Worm (Caenorhabditis elegans): ENCODE measurements around the gene K05F1.10.

K05F1.10 gene

DNA sequence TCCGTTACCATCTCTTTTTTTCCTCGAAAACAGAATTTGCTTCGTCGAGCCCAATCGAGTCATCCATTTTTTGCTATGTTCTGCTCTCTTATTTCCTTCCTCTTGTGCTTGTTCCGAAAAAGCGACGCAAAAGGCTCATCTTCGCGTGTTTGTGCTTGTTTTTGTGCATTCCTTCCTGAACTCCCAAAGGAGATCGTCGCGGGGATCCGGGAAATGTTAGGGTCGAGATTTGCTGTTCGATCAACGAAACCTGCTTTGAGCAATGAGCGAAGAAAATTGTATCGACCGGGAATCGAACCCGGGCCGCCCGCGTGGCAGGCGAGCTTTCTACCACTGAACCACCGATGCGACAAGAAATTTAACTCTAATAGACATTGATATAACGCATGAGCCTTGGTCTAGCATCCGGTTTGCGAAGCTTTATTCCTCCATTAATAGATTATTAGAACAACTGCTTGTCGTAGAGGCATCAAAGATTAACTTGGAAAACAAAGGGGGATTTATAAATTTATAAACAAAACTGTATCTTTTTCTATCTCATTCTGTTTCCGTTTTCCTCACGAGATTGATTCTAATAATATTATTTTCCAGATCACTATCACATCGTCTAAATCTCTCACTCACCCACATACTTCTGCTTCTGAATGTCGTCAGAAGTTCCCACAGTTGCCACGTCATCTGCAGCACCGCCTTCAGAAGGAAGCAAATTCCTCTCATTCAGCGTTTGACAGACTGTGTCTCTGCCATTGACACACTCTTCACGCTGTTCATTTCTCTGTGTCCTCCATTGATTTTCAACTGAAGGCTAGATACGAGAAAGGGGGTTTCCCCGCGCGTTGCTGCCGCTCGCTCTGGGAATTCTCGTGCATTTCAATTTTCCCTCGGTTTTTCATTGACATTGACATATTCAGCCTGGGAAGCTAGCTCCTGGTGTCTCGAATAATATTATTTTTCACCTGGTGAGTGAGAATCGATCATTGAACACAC, 23.0 kb downstream of the K05F1.10 start, which contains the start of gene K05F1.6 (continued):
- TF ChIP-seq nhr-12 (tag; optimal IDR thresholded peaks at IDR 0.05) (no peak), nhr-19 (GFP tag; conservative IDR thresholded peaks at IDR 0.05) (peak; percentile 72), tlp-1 (tag; optimal IDR thresholded peaks at IDR 0.05) (no peak), fkh-8 (tag; optimal IDR thresholded peaks at IDR 0.05) (peak; percentile 41), mep-1 (tag; optimal IDR thresholded peaks at IDR 0.05) (peak; percentile 52), hlh-4 (tag; optimal IDR thresholded peaks at IDR 0.05) (no peak), lin-14 (GFP tag; optimal IDR thresholded peaks at IDR 0.05) (peak; percentile 56), skn-1 (tag; optimal IDR thresholded peaks at IDR 0.05) (peak; percentile 11), ces-1 (GFP tag; optimal IDR thresholded peaks at IDR 0.05) (no peak), F16B12.6 (tag; optimal IDR thresholded peaks at IDR 0.05) (no peak), dsc-1 (tag; optimal IDR thresholded peaks at IDR 0.05) (peak; percentile 70), nhr-237 (tag; optimal IDR thresholded peaks at IDR 0.05) (no peak), mdl-1 (tag; optimal IDR thresholded peaks at IDR 0.05) (peak in 1 of 2 experiments; percentile 58), tbx-2 (tag; optimal IDR thresholded peaks at IDR 0.05) (peak; percentile 18), lin-13 (GFP tag; optimal IDR thresholded peaks at IDR 0.05) (peak; percentile 22), jun-1 (tag; optimal IDR thresholded peaks at IDR 0.05) (peak; percentile 1), mef-2 (tag; optimal IDR thresholded peaks at IDR 0.05) (no peak), pax-3 (tag; optimal IDR thresholded peaks at IDR 0.05) (peak; percentile 19), nhr-71 (tag; optimal IDR thresholded peaks at IDR 0.05) (peak; percentile 78), fkh-10 (GFP tag; optimal IDR thresholded peaks at IDR 0.05) (no peak), ceh-8 (GFP tag; optimal IDR thresholded peaks at IDR 0.05) (peak; percentile 19), nhr-20 (tag; optimal IDR thresholded peaks at IDR 0.05) (peak; percentile 55), isw-1 (GFP tag; IDR thresholded peaks at IDR 0.05) (0 out of 2 replicates have a peak, but pooled peaks have one; percentile 1), unc-86 (tag; optimal IDR thresholded peaks at IDR 0.05) (peak; percentile 9), ets-5 (GFP tag; IDR thresholded peaks at IDR 0.05) (no peak), unc-30 (tag; optimal IDR thresholded peaks at IDR 0.05) (no peak), nhr-90 (tag; optimal IDR thresholded peaks at IDR 0.05; ENCODE audit: poor library complexity) (peak; percentile 65), lsy-2 (tag; optimal IDR thresholded peaks at IDR 0.05) (peak in 1 of 2 experiments; percentile 52), zip-4 (GFP tag; optimal IDR thresholded peaks at IDR 0.05) (peak; percentile 19), aly-2 (tag; optimal IDR thresholded peaks at IDR 0.05) (no peak), xbp-1 (tag; optimal IDR thresholded peaks at IDR 0.05) (peak; percentile 39), sup-37 (GFP tag; optimal IDR thresholded peaks at IDR 0.05) (peak; percentile 6), alr-1 (tag; optimal IDR thresholded peaks at IDR 0.05; ENCODE audit: borderline replicate concordance) (no peak), unc-98 (GFP tag; IDR thresholded peaks at IDR 0.05) (0 out of 2 replicates have a peak, but pooled peaks have one; percentile 53)

DNA sequence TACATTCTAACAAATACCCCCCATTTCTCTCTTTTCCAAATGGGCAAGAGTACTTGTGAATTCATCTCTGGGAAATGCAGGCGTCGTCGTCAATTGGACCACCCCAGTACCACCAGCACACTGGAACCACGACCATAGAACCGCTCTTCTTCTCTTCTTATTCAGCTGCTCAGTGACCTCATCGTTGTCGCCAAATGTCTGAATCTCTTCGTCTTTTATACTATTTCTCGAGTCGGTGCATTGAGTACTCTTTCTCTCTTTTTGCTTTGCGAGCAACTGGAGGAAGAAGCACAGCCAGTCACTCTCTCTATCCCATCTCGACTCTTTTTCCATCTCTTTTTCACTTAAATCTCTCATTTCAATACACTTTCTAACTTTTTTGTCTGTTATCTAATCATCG, 25.4 kb downstream of the K05F1.10 start:
- TF ChIP-seq tbx-2 (tag; optimal IDR thresholded peaks at IDR 0.05) (peak; percentile 28), lsy-2 (tag; optimal IDR thresholded peaks at IDR 0.05) (peak; percentile 10 to 53), dpl-1 (GFP tag; optimal IDR thresholded peaks at IDR 0.05) (peak in 1 of 3 experiments; percentile 3), hlh-4 (tag; optimal IDR thresholded peaks at IDR 0.05) (no peak), nhr-11 (tag; optimal IDR thresholded peaks at IDR 0.05) (no peak), lin-14 (GFP tag; optimal IDR thresholded peaks at IDR 0.05) (peak; percentile 88), ceh-82 (tag; optimal IDR thresholded peaks at IDR 0.05) (peak in 2 of 3 experiments; percentile 22 to 55), ceh-63 (GFP tag; optimal IDR thresholded peaks at IDR 0.05) (peak; percentile 9), fos-1 (tag; optimal IDR thresholded peaks at IDR 0.05) (peak; percentile 34), efl-1 (optimal IDR thresholded peaks at IDR 0.05) (peak; percentile 10 to 44), efl-1 (GFP tag; optimal IDR thresholded peaks at IDR 0.05 in 1 of 2) (no peak), unc-86 (tag; optimal IDR thresholded peaks at IDR 0.05) (peak; percentile 17), rnt-1 (tag; optimal IDR thresholded peaks at IDR 0.05) (peak; percentile 36), C04F5.9 (tag; optimal IDR thresholded peaks at IDR 0.05) (no peak), fkh-8 (tag; optimal IDR thresholded peaks at IDR 0.05) (peak; percentile 47), isw-1 (GFP tag; IDR thresholded peaks at IDR 0.05) (0 out of 2 replicates have a peak, but pooled peaks have one; percentile 4), ceh-88 (GFP tag; IDR thresholded peaks at IDR 0.05) (no peak), nhr-84 (tag; optimal IDR thresholded peaks at IDR 0.05) (no peak), xbp-1 (tag; optimal IDR thresholded peaks at IDR 0.05) (peak; percentile 31), unc-30 (tag; optimal IDR thresholded peaks at IDR 0.05) (no peak), lin-35 (GFP tag; optimal IDR thresholded peaks at IDR 0.05) (peak in 1 of 2 experiments; percentile 8), fkh-10 (GFP tag; optimal IDR thresholded peaks at IDR 0.05) (no peak), vab-15 (tag; optimal IDR thresholded peaks at IDR 0.05) (no peak), mep-1 (tag; optimal IDR thresholded peaks at IDR 0.05) (peak; percentile 52), nhr-71 (tag; optimal IDR thresholded peaks at IDR 0.05) (peak; percentile 51), snpc-4 (tag; optimal IDR thresholded peaks at IDR 0.05) (no peak), nhr-19 (GFP tag; conservative IDR thresholded peaks at IDR 0.05) (peak; percentile 17; the same call in 1 of the 2 replicates)

All from whole organism, L1 larva.